Fruit fly (Drosophila melanogaster): ENCODE results near the gene CG17544.

Gene CG17544

DNA sequence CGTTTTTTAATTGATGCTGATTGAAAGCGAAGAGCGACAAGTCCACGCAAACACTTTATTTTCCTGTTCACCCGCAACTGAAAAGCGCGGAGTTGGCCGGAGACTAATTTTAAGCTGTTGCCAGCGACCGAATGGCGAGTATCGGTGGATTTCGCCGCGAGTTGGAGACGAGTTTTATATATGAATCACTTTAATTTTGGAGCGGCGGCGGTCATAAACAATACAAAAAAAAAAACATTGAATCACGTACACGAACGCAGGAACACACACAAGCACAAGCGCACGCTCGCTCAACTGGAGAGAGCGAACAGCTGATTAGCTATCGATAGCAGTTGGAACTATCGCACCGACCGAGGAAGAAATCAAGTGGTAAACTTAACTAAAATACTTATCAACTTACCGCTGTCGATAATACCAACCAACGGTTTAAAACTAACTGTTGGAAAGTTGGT is 28.1 kb upstream of the CG17544 start, which contains the start of gene Pax (continued):
- peak; percentile 84 for TF ChIP-seq abd-A (tag; optimal IDR thresholded peaks at IDR 0.05)

dm6 chr2L:19425765-19426329 is 27.6 kb upstream of the CG17544 start:
- peak; percentile 70 for TF ChIP-seq CG14441 (GFP tag; IDR thresholded peaks at IDR 0.05)
- peak; percentile 77 for TF ChIP-seq CG7839 (tag; optimal IDR thresholded peaks at IDR 0.05)
- peak; percentile 12 for TF ChIP-seq CG15073 (GFP tag; optimal IDR thresholded peaks at IDR 0.05)
- TF ChIP-seq repo (GFP tag; optimal IDR thresholded peaks at IDR 0.05): peak; percentile 47
- TF ChIP-seq Vsx1 (GFP tag; optimal IDR thresholded peaks at IDR 0.05): peak; percentile 88
- peak; percentile 15; the same call in 1 of the 2 replicates for TF ChIP-seq CG4404 (GFP tag; IDR thresholded peaks at IDR 0.05)
- TF ChIP-seq Asciz (GFP tag; optimal IDR thresholded peaks at IDR 0.05): peak; percentile 32
- peak; percentile 80 for TF ChIP-seq CG18262 (tag; optimal IDR thresholded peaks at IDR 0.05)
- no peak for TF ChIP-seq CG3163 (GFP tag; optimal IDR thresholded peaks at IDR 0.05)
- peak; percentile 49 for TF ChIP-seq CG11723 (GFP tag; optimal IDR thresholded peaks at IDR 0.05)
- TF ChIP-seq croc (GFP tag; conservative IDR thresholded peaks at IDR 0.05): 0 out of 3 replicates have a peak, but pooled peaks have one; percentile 35
- 0 out of 3 replicates have a peak, but pooled peaks have one; percentile 32 for TF ChIP-seq Mrtf (GFP tag; IDR thresholded peaks at IDR 0.05)
- TF ChIP-seq CG6254 (GFP tag; optimal IDR thresholded peaks at IDR 0.05): peak; percentile 71
- peak; percentile 47 for TF ChIP-seq slp2 (GFP tag; optimal IDR thresholded peaks at IDR 0.05)
- peak; percentile 77 for TF ChIP-seq Lpt (GFP tag; optimal IDR thresholded peaks at IDR 0.05)
- no peak for TF ChIP-seq Stat92E (GFP tag; optimal IDR thresholded peaks at IDR 0.05)
- peak; percentile 66; the same call in 1 of the 2 replicates for TF ChIP-seq sens-2 (GFP tag; IDR thresholded peaks at IDR 0.05)
- peak; percentile 55 for TF ChIP-seq CG4730 (GFP tag; IDR thresholded peaks at IDR 0.05)
- TF ChIP-seq CG3838 (GFP tag; optimal IDR thresholded peaks at IDR 0.05): no peak
- TF ChIP-seq Fer2 (tag; optimal IDR thresholded peaks at IDR 0.05): peak; percentile 32
- no peak for TF ChIP-seq CG2889 (GFP tag; IDR thresholded peaks at IDR 0.05)
- TF ChIP-seq bbx (GFP tag; IDR thresholded peaks at IDR 0.05; ENCODE audit: partially characterized antibody): no peak
- TF ChIP-seq CG12236 (GFP tag; optimal IDR thresholded peaks at IDR 0.05): no peak
- peak; percentile 39 for TF ChIP-seq CG9876 (GFP tag; optimal IDR thresholded peaks at IDR 0.05)
- TF ChIP-seq CG17385 (GFP tag; optimal IDR thresholded peaks at IDR 0.05): peak; percentile 62
- peak; percentile 82 for TF ChIP-seq CG11504 (tag; optimal IDR thresholded peaks at IDR 0.05)
- TF ChIP-seq sim (GFP tag; IDR thresholded peaks at IDR 0.05): peak; percentile 40
- no peak for TF ChIP-seq NC2β (GFP tag; optimal IDR thresholded peaks at IDR 0.05)
- peak; percentile 39; the same call in 1 of the 2 replicates for TF ChIP-seq Nf-YA (GFP tag; IDR thresholded peaks at IDR 0.05)
- peak; percentile 6; the same call in 1 of the 2 replicates for TF ChIP-seq Bgb (GFP tag; IDR thresholded peaks at IDR 0.05; ENCODE audit: partially characterized antibody)
- TF ChIP-seq CG13775 (GFP tag; optimal IDR thresholded peaks at IDR 0.05): peak; percentile 66
- peak; percentile 82 for TF ChIP-seq dysf (GFP tag; IDR thresholded peaks at IDR 0.05)
- no peak for TF ChIP-seq CG7271 (tag; optimal IDR thresholded peaks at IDR 0.05)
- TF ChIP-seq sima (GFP tag; optimal IDR thresholded peaks at IDR 0.05): no peak
- TF ChIP-seq CG17186 (GFP tag; optimal IDR thresholded peaks at IDR 0.05): no peak
- peak; percentile 64 for TF ChIP-seq gsb-n (tag; optimal IDR thresholded peaks at IDR 0.05)
- TF ChIP-seq CG8290 (GFP tag; optimal IDR thresholded peaks at IDR 0.05): peak; percentile 63
- peak in 1 of 2 experiments; percentile 66 for TF ChIP-seq CG8290 (tag; optimal IDR thresholded peaks at IDR 0.05)
- TF ChIP-seq CG17328 (GFP tag; IDR thresholded peaks at IDR 0.05): peak; percentile 79
- no peak for TF ChIP-seq dan (GFP tag; IDR thresholded peaks at IDR 0.05)
- 0 out of 3 replicates have a peak, but pooled peaks have one; percentile 30 for TF ChIP-seq gce (GFP tag; IDR thresholded peaks at IDR 0.05)
- TF ChIP-seq br (optimal IDR thresholded peaks at IDR 0.05): no peak
- no peak for TF ChIP-seq sr (GFP tag; IDR thresholded peaks at IDR 0.05)
- TF ChIP-seq ATbp (GFP tag; optimal IDR thresholded peaks at IDR 0.05): peak; percentile 60
- peak; percentile 20 for TF ChIP-seq schlank (tag; optimal IDR thresholded peaks at IDR 0.05)
- TF ChIP-seq Aef1 (GFP tag; IDR thresholded peaks at IDR 0.05): peak; percentile 66
- peak; percentile 50 for TF ChIP-seq CG33213 (GFP tag; optimal IDR thresholded peaks at IDR 0.05)
- peak; percentile 81 for TF ChIP-seq pros (GFP tag; optimal IDR thresholded peaks at IDR 0.05)
